Fruit fly (Drosophila melanogaster): Measurements from ENCODE around the gene CG9609.

Gene CG9609

DNA sequence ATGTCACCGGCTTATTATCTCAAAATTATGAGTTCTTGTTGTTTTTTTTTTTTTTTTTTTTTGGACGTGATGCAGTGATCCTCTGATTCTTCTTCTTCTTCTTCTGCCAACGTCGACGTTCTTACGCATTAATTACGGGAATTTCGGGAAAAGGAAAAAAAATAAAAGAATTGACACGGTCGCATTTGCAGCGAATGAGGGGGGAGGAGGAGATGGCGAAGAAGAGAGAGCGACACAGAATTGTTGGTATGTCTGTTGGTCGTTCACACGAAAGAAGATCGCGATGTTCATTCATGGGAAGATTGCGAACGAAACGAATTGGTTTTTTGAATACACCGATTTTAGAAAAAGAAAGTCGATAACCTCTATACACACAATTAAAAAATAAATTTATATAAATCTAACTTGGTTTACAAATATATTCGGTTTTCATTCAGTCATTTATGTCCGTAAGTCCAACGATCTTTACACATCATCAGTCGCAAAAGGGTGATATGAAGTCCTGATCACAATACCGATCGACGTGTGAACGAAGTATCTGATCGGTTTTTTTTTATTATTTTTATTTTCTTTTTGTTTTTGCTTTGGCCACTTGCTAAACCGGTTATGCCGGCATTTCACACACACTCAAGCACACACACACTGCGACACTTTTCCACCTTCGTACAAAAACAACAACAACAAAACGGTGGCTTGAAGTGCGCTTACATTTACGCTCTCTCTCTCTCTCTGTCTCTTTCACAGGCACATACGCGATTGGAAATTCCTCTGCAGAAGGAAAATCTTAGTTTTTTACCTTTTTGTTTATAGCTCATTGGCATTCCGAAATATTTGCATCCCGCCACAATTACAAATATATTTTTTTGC, 35.9 kb downstream of the CG9609 start (continued):
- TF ChIP-seq ci (GFP tag; IDR thresholded peaks at IDR 0.05) = peak; percentile 60; the same call in 1 of the 3 replicates
- TF ChIP-seq Usf (GFP tag; optimal IDR thresholded peaks at IDR 0.05) = peak; percentile 48
- no peak for TF ChIP-seq mld (GFP tag; IDR thresholded peaks at IDR 0.05; ENCODE audit: partially characterized antibody)
- TF ChIP-seq ara (GFP tag; IDR thresholded peaks at IDR 0.05) = peak; percentile 53; the same call in 1 of the 2 replicates
- TF ChIP-seq dati (GFP tag; IDR thresholded peaks at IDR 0.05) = no peak
- peak; percentile 50 for TF ChIP-seq CG6854 (GFP tag; optimal IDR thresholded peaks at IDR 0.05)
- no peak for TF ChIP-seq klu (GFP tag; IDR thresholded peaks at IDR 0.05)
- TF ChIP-seq emc (GFP tag; optimal IDR thresholded peaks at IDR 0.05) = no peak
- TF ChIP-seq CG15073 (GFP tag; optimal IDR thresholded peaks at IDR 0.05) = no peak
- no peak for TF ChIP-seq CG18011 (GFP tag; optimal IDR thresholded peaks at IDR 0.05)
- peak; percentile 40 for TF ChIP-seq chn (GFP tag; optimal IDR thresholded peaks at IDR 0.05)
- TF ChIP-seq toy (GFP tag; IDR thresholded peaks at IDR 0.05) = no peak
- TF ChIP-seq bsh (GFP tag; optimal IDR thresholded peaks at IDR 0.05) = peak; percentile 77 to 97
- TF ChIP-seq caup (GFP tag; optimal IDR thresholded peaks at IDR 0.05; ENCODE audit: severe bottlenecking) = peak; percentile 39
- no peak for TF ChIP-seq Scr (GFP tag; IDR thresholded peaks at IDR 0.05; ENCODE audit: partially characterized antibody)
- TF ChIP-seq nom (GFP tag; optimal IDR thresholded peaks at IDR 0.05) = peak; percentile 97
- no peak for TF ChIP-seq D (optimal IDR thresholded peaks at IDR 0.05)
- TF ChIP-seq D (GFP tag; optimal IDR thresholded peaks at IDR 0.05) = peak; percentile 73
- peak; percentile 21 for TF ChIP-seq CG12942 (GFP tag; optimal IDR thresholded peaks at IDR 0.05)
- no peak for TF ChIP-seq vfl (GFP tag; optimal IDR thresholded peaks at IDR 0.05)
- TF ChIP-seq CG6683 (GFP tag; optimal IDR thresholded peaks at IDR 0.05) = peak; percentile 35
- TF ChIP-seq CG12299 (tag; optimal IDR thresholded peaks at IDR 0.05) = peak; percentile 67
- TF ChIP-seq CG8924 (tag; optimal IDR thresholded peaks at IDR 0.05) = peak; percentile 83
- TF ChIP-seq CG1792 (GFP tag; optimal IDR thresholded peaks at IDR 0.05) = no peak
- no peak for TF ChIP-seq CG4617 (GFP tag; optimal IDR thresholded peaks at IDR 0.05; ENCODE audit: borderline replicate concordance)
- TF ChIP-seq unpg (GFP tag; optimal IDR thresholded peaks at IDR 0.05) = peak; percentile 79
- TF ChIP-seq CG2199 (GFP tag; IDR thresholded peaks at IDR 0.05) = no peak
- no peak for TF ChIP-seq CG2129 (GFP tag; IDR thresholded peaks at IDR 0.05; ENCODE audit: partially characterized antibody)
- TF ChIP-seq CG10543 (GFP tag; optimal IDR thresholded peaks at IDR 0.05) = peak; percentile 68
- TF ChIP-seq CG7271 (tag; optimal IDR thresholded peaks at IDR 0.05) = no peak
- peak; percentile 81 for TF ChIP-seq CG9727 (GFP tag; optimal IDR thresholded peaks at IDR 0.05)
- TF ChIP-seq wek (GFP tag; optimal IDR thresholded peaks at IDR 0.05) = peak; percentile 17
- TF ChIP-seq CG15514 (GFP tag; optimal IDR thresholded peaks at IDR 0.05) = peak; percentile 28
- peak; percentile 0 for TF ChIP-seq tup (GFP tag; optimal IDR thresholded peaks at IDR 0.05)
- TF ChIP-seq gem (tag; optimal IDR thresholded peaks at IDR 0.05) = peak; percentile 89
- peak; percentile 65 for TF ChIP-seq nerfin-1 (tag; optimal IDR thresholded peaks at IDR 0.05)
- no peak for TF ChIP-seq CG16779 (GFP tag; IDR thresholded peaks at IDR 0.05)
- TF ChIP-seq PHDP (tag; optimal IDR thresholded peaks at IDR 0.05) = peak; percentile 84
- no peak for TF ChIP-seq slp2 (GFP tag; optimal IDR thresholded peaks at IDR 0.05)
- no peak for TF ChIP-seq CG11085 (GFP tag; IDR thresholded peaks at IDR 0.05)
- TF ChIP-seq sens-2 (GFP tag; IDR thresholded peaks at IDR 0.05) = no peak
- no peak for TF ChIP-seq Taf1 (GFP tag; IDR thresholded peaks at IDR 0.05)
- peak; percentile 45 for TF ChIP-seq CG8281 (tag; optimal IDR thresholded peaks at IDR 0.05)
- peak; percentile 26; the same call in 1 of the 2 replicates for TF ChIP-seq wor (GFP tag; IDR thresholded peaks at IDR 0.05)
- peak; percentile 66 for TF ChIP-seq CG30403 (GFP tag; optimal IDR thresholded peaks at IDR 0.05)
- peak; percentile 9 for TF ChIP-seq CG3065 (GFP tag; optimal IDR thresholded peaks at IDR 0.05)
- no peak for TF ChIP-seq pita (GFP tag; optimal IDR thresholded peaks at IDR 0.05)
- TF ChIP-seq CG15011 (GFP tag; optimal IDR thresholded peaks at IDR 0.05) = peak; percentile 56
